Worm (Caenorhabditis elegans) whole organism, late embryonic: Measurements from ENCODE around the gene srg-17.

ENCODE experiments used
- C08G9.2 ChIP-seq: sonication (generic microtip); optimal IDR thresholded peaks from 2 replicates; lab custom pipeline; 2016; ENCODE audit warnings: mild to moderate bottlenecking, missing genetic modification characterization, moderate library complexity, missing compliant biosample characterization
- C38D4.7 ChIP-seq: fragments of 200-800 bp; sonication (Bioruptor generic); optimal IDR thresholded peaks from 2 replicates; lab custom pipeline; 2018; ENCODE audit warnings: mild to moderate bottlenecking, missing genetic modification characterization, moderate library complexity, missing compliant biosample characterization
- F13H6.1 ChIP-seq: sonication (generic microtip); optimal IDR thresholded peaks from 2 replicates; lab custom pipeline; 2016; ENCODE audit warnings: missing genetic modification characterization, missing compliant biosample characterization
- T23F11.4 ChIP-seq: fragments of 200-800 bp; sonication (Bioruptor generic); optimal IDR thresholded peaks from 2 replicates; lab custom pipeline; 2018; ENCODE audit warnings: mild to moderate bottlenecking, missing genetic modification characterization, missing compliant biosample characterization
- Y22D7AL.16 ChIP-seq: sonication (generic microtip); optimal IDR thresholded peaks from 2 replicates; lab custom pipeline; 2016; ENCODE audit warnings: missing genetic modification characterization, missing compliant biosample characterization
- ahr-1 ChIP-seq: sonication (generic microtip); optimal IDR thresholded peaks from 2 replicates; lab custom pipeline; 2016; ENCODE audit warnings: missing genetic modification characterization, missing compliant biosample characterization
- ama-1 ChIP-seq: fragments of 150-350 bp; optimal IDR thresholded peaks from 2 replicates; lab custom pipeline; 2014
- ceh-19 ChIP-seq: fragments of 200-800 bp; sonication (Bioruptor generic); optimal IDR thresholded peaks from 2 replicates; lab custom pipeline; 2018; ENCODE audit warnings: mild to moderate bottlenecking, missing genetic modification characterization, missing compliant biosample characterization
- ceh-22 ChIP-seq: sonication (generic microtip); optimal IDR thresholded peaks from 2 replicates; lab custom pipeline; 2017; ENCODE audit warnings: missing biosample characterization, missing genetic modification characterization
- ceh-30 ChIP-seq: fragments of 150-350 bp; optimal IDR thresholded peaks from 2 replicates; lab custom pipeline; 2014; ENCODE audit warnings: missing biosample characterization, missing genetic modification characterization
- ceh-34 ChIP-seq: sonication (generic microtip); optimal IDR thresholded peaks from 2 replicates; lab custom pipeline; 2016; ENCODE audit warnings: mild to moderate bottlenecking, missing genetic modification characterization, missing compliant biosample characterization
- ceh-9 ChIP-seq: sonication (generic microtip); optimal IDR thresholded peaks from 2 replicates; lab custom pipeline; 2016; ENCODE audit warnings: mild to moderate bottlenecking, missing genetic modification characterization, inconsistent platforms, missing compliant biosample characterization
- dmd-4 ChIP-seq: sonication (generic microtip); optimal IDR thresholded peaks from 2 replicates; lab custom pipeline; 2016; ENCODE audit warnings: borderline replicate concordance, missing genetic modification characterization, missing compliant biosample characterization
- dve-1 ChIP-seq: sonication (generic microtip); optimal IDR thresholded peaks from 2 replicates; lab custom pipeline; 2017; ENCODE audit warnings: antibody characterized with exemption, mild to moderate bottlenecking, missing genetic modification characterization, missing compliant biosample characterization
- fkh-6 ChIP-seq: sonication (generic microtip); optimal IDR thresholded peaks from 2 replicates; lab custom pipeline; 2016; ENCODE audit warnings: missing genetic modification characterization, missing compliant biosample characterization
- hlh-13 ChIP-seq: fragments of 200-800 bp; sonication (Bioruptor generic); optimal IDR thresholded peaks from 2 replicates; lab custom pipeline; 2018; ENCODE audit warnings: mild to moderate bottlenecking, missing genetic modification characterization, missing compliant biosample characterization
- hlh-15 ChIP-seq: sonication (generic microtip); optimal IDR thresholded peaks from 2 replicates; lab custom pipeline; 2016; ENCODE audit warnings: missing genetic modification characterization, missing compliant biosample characterization
- hlh-6 ChIP-seq: sonication (generic microtip); optimal IDR thresholded peaks from 2 replicates; lab custom pipeline; 2016; ENCODE audit warnings: missing genotype, missing genetic modification characterization, missing compliant biosample characterization
- hlh-8 ChIP-seq: sonication (generic microtip); optimal IDR thresholded peaks from 2 replicates; lab custom pipeline; 2016; ENCODE audit warnings: missing genotype, missing genetic modification characterization, missing compliant biosample characterization
- lim-6 ChIP-seq: sonication (generic microtip); optimal IDR thresholded peaks from 2 replicates; lab custom pipeline; 2016; ENCODE audit warnings: missing genetic modification characterization, missing compliant biosample characterization
- lin-11 ChIP-seq: fragments of 200-800 bp; sonication (Bioruptor generic); optimal IDR thresholded peaks from 2 replicates; lab custom pipeline; 2018; ENCODE audit warnings: mild to moderate bottlenecking, missing genetic modification characterization, missing compliant biosample characterization
- mec-3 ChIP-seq: sonication (generic microtip); optimal IDR thresholded peaks from 2 replicates; lab custom pipeline; 2016; ENCODE audit warnings: borderline replicate concordance, missing genetic modification characterization, missing compliant biosample characterization
- nhr-232 ChIP-seq: sonication (generic microtip); optimal IDR thresholded peaks from 2 replicates; lab custom pipeline; 2016; ENCODE audit warnings: missing genetic modification characterization, missing compliant biosample characterization
- odd-2 ChIP-seq: sonication (generic microtip); optimal IDR thresholded peaks from 2 replicates; lab custom pipeline; 2017; ENCODE audit warnings: antibody characterized with exemption, mild to moderate bottlenecking, missing genetic modification characterization, missing compliant biosample characterization
- pag-3 ChIP-seq: sonication (generic microtip); optimal IDR thresholded peaks from 2 replicates; lab custom pipeline; 2016; ENCODE audit warnings: missing compliant biosample characterization, missing genetic modification characterization, borderline replicate concordance
- pat-9 ChIP-seq: fragments of 200-800 bp; sonication (Bioruptor generic); optimal IDR thresholded peaks from 2 replicates; lab custom pipeline; 2018; ENCODE audit warnings: mild to moderate bottlenecking, missing genetic modification characterization, moderate library complexity, missing compliant biosample characterization
- pax-1 ChIP-seq: fragments of 150-350 bp; optimal IDR thresholded peaks from 2 replicates; lab custom pipeline; 2014; ENCODE audit warnings: missing biosample characterization, missing genetic modification characterization
- pqm-1 ChIP-seq: sonication (generic microtip); optimal IDR thresholded peaks from 2 replicates; lab custom pipeline; 2016; ENCODE audit warnings: missing genetic modification characterization, missing compliant biosample characterization
- pros-1 ChIP-seq: fragments of 150-350 bp; optimal IDR thresholded peaks from 2 replicates; lab custom pipeline; 2014; ENCODE audit warnings: missing biosample characterization, missing genetic modification reagents, missing genetic modification characterization
- sdc-2 ChIP-seq: sonication (generic microtip); optimal IDR thresholded peaks from 2 replicates; lab custom pipeline; 2016; ENCODE audit warnings: missing genotype, missing genetic modification characterization, missing compliant biosample characterization
- syd-9 ChIP-seq: sonication (generic microtip); optimal IDR thresholded peaks from 2 replicates; lab custom pipeline; 2016; ENCODE audit warnings: mild to moderate bottlenecking, missing genetic modification characterization, moderate library complexity, missing compliant biosample characterization
- tbx-2 ChIP-seq: sonication (generic microtip); optimal IDR thresholded peaks from 2 replicates; lab custom pipeline; 2016; ENCODE audit warnings: missing genetic modification characterization, missing compliant biosample characterization
- tbx-7 ChIP-seq: sonication (generic microtip); optimal IDR thresholded peaks from 2 replicates; lab custom pipeline; 2016; ENCODE audit warnings: missing genotype, missing genetic modification characterization, missing compliant biosample characterization
- ttx-3 ChIP-seq: sonication (generic microtip); optimal IDR thresholded peaks from 2 replicates; lab custom pipeline; 2016; ENCODE audit warnings: missing genetic modification reagents, missing genetic modification characterization, missing compliant biosample characterization
- unc-3 ChIP-seq, 2 experiments: fragments of 200-800 bp in 1 of 2; sonication (Bioruptor generic) in 1 of 2; sonication (generic microtip) in 1 of 2; conservative IDR thresholded peaks in 1 of 2; optimal IDR thresholded peaks in 1 of 2; 2 replicates each; pipeline versions ENCODE4 v1.3.6 to Lab custom; 2016 to 2022; ENCODE audit warnings: missing compliant biosample characterization in 2 of 2, missing genetic modification characterization in 2 of 2, missing genetic modification reagents in 1 of 2
- unc-86 ChIP-seq: sonication (generic microtip); optimal IDR thresholded peaks from 2 replicates; lab custom pipeline; 2016; ENCODE audit warnings: missing genetic modification characterization, missing compliant biosample characterization
- zip-5 ChIP-seq: sonication (generic microtip); optimal IDR thresholded peaks from 2 replicates; lab custom pipeline; 2016; ENCODE audit warnings: missing genetic modification characterization, missing compliant biosample characterization
- ztf-16 ChIP-seq: sonication (generic microtip); optimal IDR thresholded peaks from 2 replicates; lab custom pipeline; 2017; ENCODE audit warnings: missing genetic modification characterization, missing compliant biosample characterization

The srg-17 gene

DNA sequence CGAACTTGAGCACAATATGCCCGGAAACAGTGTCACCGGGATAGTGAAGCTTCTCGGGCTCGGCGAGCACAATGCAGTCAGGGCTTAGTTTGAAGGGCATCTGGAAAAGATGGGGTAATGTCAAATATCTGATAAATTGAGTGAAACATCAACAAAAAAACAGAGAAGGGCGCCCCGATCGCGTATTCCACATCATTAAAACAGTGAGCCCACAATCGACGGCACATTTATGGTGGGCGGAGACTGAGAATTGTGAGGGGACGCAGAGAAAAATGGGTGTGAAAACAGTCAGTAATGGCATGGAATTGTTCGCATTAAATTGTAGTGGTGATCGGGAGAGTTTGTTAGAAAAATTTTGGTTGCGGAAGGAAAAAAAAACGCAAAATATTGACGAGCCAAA, 7.3 kb downstream of the srg-17 start, which contains the start of gene arrd-9:
TSS of gene arrd-9 (minus strand) at position 101 of the 400 bp plus-strand sequence.
- TF ChIP-seq pqm-1 (tag; lab: Kevin White, UChicago) (no peak), ttx-3 (tag; lab: Kevin White, UChicago) (no peak), lin-11 (tag; lab: Kevin White, UChicago) (no peak), F13H6.1 (tag; lab: Kevin White, UChicago) (no peak), nhr-232 (tag; lab: Kevin White, UChicago) (no peak), syd-9 (tag; lab: Kevin White, UChicago) (no peak), hlh-6 (no peak), ahr-1 (tag; lab: Kevin White, UChicago) (no peak), mec-3 (tag; lab: Kevin White, UChicago) (no peak), fkh-6 (tag; lab: Kevin White, UChicago) (no peak), T23F11.4 (no peak), dmd-4 (tag; lab: Kevin White, UChicago) (no peak), hlh-13 (GFP tag; lab: Kevin White, UChicago) (no peak), sdc-2 (tag; lab: Kevin White, UChicago) (no peak)
- TF ChIP-seq, all 69 proteins: peak for 0

ce11 chrII:12481645-12482044, 8.1 kb downstream of the srg-17 start:
- TF ChIP-seq lim-6: no peak

- TF ChIP-seq nhr-232 (tag; lab: Kevin White, UChicago) (no peak), ztf-16 (tag; lab: Kevin White, UChicago) (no peak), F13H6.1 (tag; lab: Kevin White, UChicago) (no peak), Y22D7AL.16 (no peak), hlh-15 (tag; lab: Kevin White, UChicago) (no peak), lim-6 (no peak), zip-5 (tag; lab: Kevin White, UChicago) (no peak), hlh-13 (GFP tag; lab: Kevin White, UChicago) (no peak), C08G9.2 (no peak), pag-3 (no peak), ceh-9 (tag; lab: Kevin White, UChicago) (no peak), pros-1 (no peak), pax-1 (tag; lab: Kevin White, UChicago) (no peak), ceh-34 (tag; lab: Kevin White, UChicago) (no peak), pat-9 (tag; lab: Kevin White, UChicago) (no peak), hlh-6 (no peak), odd-2 (no peak), ceh-22 (tag; lab: Kevin White, UChicago) (no peak), tbx-2 (no peak)
- TF ChIP-seq, all 69 proteins: peak for 0
Measured at ce11 chrII:12482622-12483021, 9.1 kb downstream of the srg-17 start, which contains the start of gene fbxb-102. fbxb-102 (plus strand) TSS chrII:12482922.

DNA sequence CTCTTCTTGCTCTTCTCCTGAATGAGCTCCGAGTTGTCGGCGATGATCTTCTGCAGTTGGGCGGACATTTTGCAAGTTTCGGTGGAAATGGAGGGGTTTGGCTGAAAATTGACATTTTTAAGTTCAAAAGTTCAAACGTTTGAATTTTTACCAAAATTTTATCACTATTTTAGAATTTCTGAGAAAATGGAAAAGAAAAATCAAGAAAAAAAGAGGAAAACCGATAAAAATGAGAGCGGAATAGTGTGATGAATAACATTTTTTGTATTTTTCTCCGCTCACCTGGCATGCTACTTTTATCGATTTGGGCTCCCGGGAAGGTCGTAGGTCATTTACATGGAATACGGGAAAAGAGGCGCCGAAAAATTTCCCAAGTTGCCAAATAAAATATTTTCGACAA, 11.6 kb downstream of the srg-17 start, which contains the start of gene F15A4.10:
TSS of gene F15A4.10 (minus strand) at position 101 of the 400 bp plus-strand sequence.
- no peak for TF ChIP-seq C38D4.7 (GFP tag; lab: Kevin White, UChicago)

- no peak for TF ChIP-seq odd-2
- TF ChIP-seq, all 69 proteins: peak for 0
Measured at ce11 chrII:12488810-12489209, 15.3 kb downstream of the srg-17 start.

- no peak for TF ChIP-seq dve-1
- TF ChIP-seq F13H6.1 (tag; lab: Kevin White, UChicago): no peak
- TF ChIP-seq pag-3: no peak
- no peak for TF ChIP-seq hlh-13 (GFP tag; lab: Kevin White, UChicago)
- no peak for TF ChIP-seq sdc-2 (tag; lab: Kevin White, UChicago)
- no peak for TF ChIP-seq tbx-7 (tag; lab: Kevin White, UChicago)
- no peak for TF ChIP-seq unc-3 (GFP tag; conservative IDR thresholded peaks at IDR 0.05; lab: Robert Waterston, UW)
- no peak for TF ChIP-seq unc-3 (tag; optimal IDR thresholded peaks at IDR 0.05; lab: Kevin White, UChicago)
- TF ChIP-seq ama-1 (lab: Kevin White, UChicago): no peak
- TF ChIP-seq ztf-16 (tag; lab: Kevin White, UChicago): no peak
- TF ChIP-seq ceh-9 (tag; lab: Kevin White, UChicago): no peak
- no peak for TF ChIP-seq hlh-8 (tag; lab: Kevin White, UChicago)
- TF ChIP-seq ceh-19 (GFP tag; lab: Kevin White, UChicago): no peak
- no peak for TF ChIP-seq unc-86 (tag; lab: Kevin White, UChicago)
- no peak for TF ChIP-seq ceh-30 (tag; lab: Kevin White, UChicago)
Measured at ce11 chrII:12489903-12490302, 16.4 kb downstream of the srg-17 start, which contains the start of gene T21B4.15. T21B4.15 (plus strand) TSS chrII:12490203.
